Fruit fly (Drosophila melanogaster): Measurements from ENCODE around the gene CG33061.

Gene CG33061

DNA sequence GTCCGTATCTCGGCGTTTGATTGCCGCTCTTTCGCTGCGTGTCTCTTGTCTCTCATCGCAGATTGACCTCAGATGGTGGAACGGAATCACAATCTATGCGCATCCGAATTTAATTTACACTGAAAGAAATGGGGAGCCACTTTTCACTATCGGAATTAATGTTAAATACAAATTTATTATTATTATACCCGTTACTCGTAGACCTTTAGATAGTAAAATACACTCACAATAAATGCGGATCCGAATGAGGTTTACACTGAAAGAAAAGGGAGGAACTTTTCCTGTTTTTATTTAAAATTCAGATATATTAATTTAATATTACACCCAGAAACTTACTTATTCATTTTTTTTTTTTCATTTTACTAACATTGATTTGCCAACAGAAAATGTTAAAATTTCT, 40.5 kb upstream of the CG33061 start (continued):
- no peak for TF ChIP-seq gfzf (GFP tag; optimal IDR thresholded peaks at IDR 0.05)
- TF ChIP-seq CG10979 (tag; optimal IDR thresholded peaks at IDR 0.05) = no peak
- peak; percentile 39 for TF ChIP-seq CG13296 (GFP tag; optimal IDR thresholded peaks at IDR 0.05)
- no peak for TF ChIP-seq CG2875 (GFP tag; optimal IDR thresholded peaks at IDR 0.05)
- TF ChIP-seq lilli (GFP tag; optimal IDR thresholded peaks at IDR 0.05) = no peak
- TF ChIP-seq croc (GFP tag; conservative IDR thresholded peaks at IDR 0.05) = no peak
- TF ChIP-seq pfk (GFP tag; optimal IDR thresholded peaks at IDR 0.05) = no peak
- no peak for TF ChIP-seq CG6765 (GFP tag; optimal IDR thresholded peaks at IDR 0.05)
- peak; percentile 19 for TF ChIP-seq lab (GFP tag; optimal IDR thresholded peaks at IDR 0.05)
- no peak for TF ChIP-seq rib (GFP tag; IDR thresholded peaks at IDR 0.05)
- peak; percentile 61; the same call in 2 of the 3 replicates for TF ChIP-seq dysf (GFP tag; IDR thresholded peaks at IDR 0.05)
- TF ChIP-seq Ets65A (GFP tag) = no peak
- 0 out of 3 replicates have a peak, but pooled peaks have one; percentile 21 for TF ChIP-seq CG7357 (GFP tag; IDR thresholded peaks at IDR 0.05)
- no peak for TF ChIP-seq CG4820 (GFP tag; optimal IDR thresholded peaks at IDR 0.05)
- no peak for TF ChIP-seq Abd-B (GFP tag; optimal IDR thresholded peaks at IDR 0.05)
- no peak for TF ChIP-seq CG17829 (tag; optimal IDR thresholded peaks at IDR 0.05)
- no peak for TF ChIP-seq pum (GFP tag; optimal IDR thresholded peaks at IDR 0.05)
- TF ChIP-seq Ada2b (GFP tag; IDR thresholded peaks at IDR 0.05) = peak; percentile 58; the same call in 1 of the 2 replicates
- TF ChIP-seq pan (optimal IDR thresholded peaks at IDR 0.05) = no peak
- TF ChIP-seq pan (GFP tag; optimal IDR thresholded peaks at IDR 0.05 in 1 of 2, IDR thresholded peaks at IDR 0.05 in 1 of 2) = peak in 1 of 2 experiments; percentile 37
- TF ChIP-seq Eip74EF (GFP tag; optimal IDR thresholded peaks at IDR 0.05) = no peak
- no peak for TF ChIP-seq CG2202 (tag; optimal IDR thresholded peaks at IDR 0.05)
- TF ChIP-seq CG15011 (GFP tag; optimal IDR thresholded peaks at IDR 0.05) = no peak
- peak; percentile 33; the same call in 1 of the 2 replicates for TF ChIP-seq E2f1 (GFP tag; IDR thresholded peaks at IDR 0.05)
- TF ChIP-seq wdn (GFP tag; IDR thresholded peaks at IDR 0.05) = no peak
- TF ChIP-seq ssp (GFP tag; IDR thresholded peaks at IDR 0.05) = no peak
- TF ChIP-seq Aef1 (GFP tag; IDR thresholded peaks at IDR 0.05) = 0 out of 3 replicates have a peak, but pooled peaks have one; percentile 16
- no peak for TF ChIP-seq CG9609 (GFP tag; optimal IDR thresholded peaks at IDR 0.05)
- TF ChIP-seq CG17328 (GFP tag; IDR thresholded peaks at IDR 0.05) = peak; percentile 44; the same call in 1 of the 2 replicates
- peak; percentile 19 for TF ChIP-seq CG12659 (GFP tag; optimal IDR thresholded peaks at IDR 0.05)
- no peak for TF ChIP-seq CG32532 (GFP tag; IDR thresholded peaks at IDR 0.05)
- no peak for TF ChIP-seq Dip3 (GFP tag; optimal IDR thresholded peaks at IDR 0.05)
- TF ChIP-seq aop (GFP tag; IDR thresholded peaks at IDR 0.05) = no peak
- TF ChIP-seq knrl (GFP tag; IDR thresholded peaks at IDR 0.05; ENCODE audit: partially characterized antibody) = no peak
- no peak for TF ChIP-seq Max (GFP tag; optimal IDR thresholded peaks at IDR 0.05)
- TF ChIP-seq pnt (GFP tag; optimal IDR thresholded peaks at IDR 0.05) = no peak
- TF ChIP-seq CG11504 (tag; optimal IDR thresholded peaks at IDR 0.05) = no peak
- peak; percentile 65 for TF ChIP-seq ap (GFP tag; IDR thresholded peaks at IDR 0.05)
- TF ChIP-seq lmd (GFP tag; IDR thresholded peaks at IDR 0.05) = no peak
- peak; percentile 2 for TF ChIP-seq nmo (GFP tag; optimal IDR thresholded peaks at IDR 0.05)
- TF ChIP-seq HLH3B (GFP tag; IDR thresholded peaks at IDR 0.05) = no peak
- TF ChIP-seq CG4730 (GFP tag; IDR thresholded peaks at IDR 0.05) = peak; percentile 50; the same call in 1 of the 2 replicates
- no peak for TF ChIP-seq Gsc (GFP tag; IDR thresholded peaks at IDR 0.05)
- TF ChIP-seq CG17385 (GFP tag; optimal IDR thresholded peaks at IDR 0.05) = peak; percentile 13
- TF ChIP-seq CG9876 (GFP tag; optimal IDR thresholded peaks at IDR 0.05) = no peak
- no peak for TF ChIP-seq Neu2 (GFP tag; optimal IDR thresholded peaks at IDR 0.05; ENCODE audit: borderline replicate concordance)
- no peak for TF ChIP-seq Rx (GFP tag; IDR thresholded peaks at IDR 0.05)
- peak; percentile 43 for TF ChIP-seq dmrt99B (tag; optimal IDR thresholded peaks at IDR 0.05)
- no peak for TF ChIP-seq CG1233 (GFP tag; optimal IDR thresholded peaks at IDR 0.05)
- TF ChIP-seq ind (GFP tag; optimal IDR thresholded peaks at IDR 0.05) = peak; percentile 23
- TF ChIP-seq CG12391 (tag; optimal IDR thresholded peaks at IDR 0.05) = no peak
- no peak for TF ChIP-seq vnd (GFP tag; IDR thresholded peaks at IDR 0.05; ENCODE audit: partially characterized antibody)
